Worm (Caenorhabditis elegans) whole organism, L4 larva: ENCODE data around the gene F38A1.13.

Experiments
- ces-1 ChIP-seq: fragments of 150-350 bp; sonication (generic microtip); optimal IDR thresholded peaks from 4 replicates; lab custom pipeline; 2014; ENCODE audit warnings: missing biosample characterization, missing genetic modification reagents, missing genetic modification characterization
- egl-43 ChIP-seq: fragments of 200-800 bp; sonication (Bioruptor generic); IDR thresholded peaks from 2 replicates; pipeline ENCODE4 v1.3.6; 2022; ENCODE audit warnings: missing genetic modification reagents, missing genetic modification characterization, missing compliant biosample characterization
- gei-8 ChIP-seq: fragments of 200-800 bp; sonication (Bioruptor generic); optimal IDR thresholded peaks from 2 replicates; lab custom pipeline; 2018; ENCODE audit warnings: mild to moderate bottlenecking, missing genetic modification characterization, missing compliant biosample characterization
- nhr-237 ChIP-seq: sonication (generic microtip); optimal IDR thresholded peaks from 2 replicates; lab custom pipeline; 2017; ENCODE audit warnings: missing biosample characterization, missing genetic modification characterization
- nhr-28 ChIP-seq: fragments of 150-350 bp; optimal IDR thresholded peaks from 2 replicates; lab custom pipeline; 2014; ENCODE audit warnings: missing biosample characterization, missing genetic modification characterization
- pqm-1 ChIP-seq: sonication (generic microtip); optimal IDR thresholded peaks from 2 replicates; lab custom pipeline; 2017; ENCODE audit warnings: missing biosample characterization, missing genetic modification characterization
- unc-62 ChIP-seq, 3 experiments: fragments of 150-350 bp in 1 of 3; sonication (generic microtip); optimal IDR thresholded peaks in 2 of 3; peaks in 1 of 3; 1 replicate in 1 of 3; 2 replicates in 2 of 3; lab custom pipeline; 2014 to 2017; ENCODE audit warnings: missing biosample characterization in 3 of 3, missing genetic modification characterization in 3 of 3, missing genetic modification reagents in 3 of 3, missing genotype in 1 of 3
- zag-1 ChIP-seq: fragments of 150-350 bp; optimal IDR thresholded peaks from 2 replicates; lab custom pipeline; 2014; ENCODE audit warnings: missing biosample characterization, missing genetic modification characterization

DNA sequence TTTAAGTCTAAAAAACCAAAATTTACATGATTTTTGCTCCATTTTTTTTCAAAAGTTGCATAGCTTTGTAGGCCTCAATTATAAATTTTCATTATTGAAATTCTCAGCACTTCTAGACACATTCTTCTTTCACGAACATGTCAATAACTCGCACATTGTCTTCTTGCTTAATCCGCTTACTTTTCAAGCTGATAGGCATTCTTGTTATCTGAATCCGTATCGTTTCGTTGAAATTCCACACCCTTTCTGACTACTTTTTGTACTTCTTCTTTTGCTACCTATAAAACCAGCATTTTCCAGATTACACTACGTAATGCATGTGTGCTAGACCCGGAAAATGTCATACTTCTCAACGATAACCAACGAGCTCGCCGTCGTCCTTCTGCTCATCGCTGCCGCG lies 48.7 kb upstream of the F38A1.13 start, which contains the start of gene W09G12.9:
- no peak for TF ChIP-seq egl-43
- TF ChIP-seq ces-1 (GFP tag; lab: Kevin White, UChicago): no peak
- no peak for TF ChIP-seq unc-62 (GFP tag; optimal IDR thresholded peaks at IDR 0.05 in 1 of 2; lab: Kevin White, UChicago)
- no peak for TF ChIP-seq unc-62 (tag; optimal IDR thresholded peaks at IDR 0.05; lab: Kevin White, UChicago)
- no peak for TF ChIP-seq nhr-28 (tag; lab: Kevin White, UChicago)
- no peak for TF ChIP-seq nhr-237 (tag; lab: Kevin White, UChicago)
- no peak for TF ChIP-seq pqm-1 (tag; lab: Kevin White, UChicago)
- no peak for TF ChIP-seq zag-1 (tag; lab: Kevin White, UChicago)
- no peak for TF ChIP-seq gei-8 (GFP tag; lab: Kevin White, UChicago)
